Worm (Caenorhabditis elegans) whole organism, L2 larva: ENCODE data around the gene ZK1320.5.

ENCODE experiments used
- R02D3.7 ChIP-seq: fragments of 150-350 bp; optimal IDR thresholded peaks from 2 replicates; lab custom pipeline; 2014; ENCODE audit warnings: missing biosample characterization, missing genetic modification characterization
- ZK546.5 ChIP-seq: sonication (generic microtip); optimal IDR thresholded peaks from 2 replicates; lab custom pipeline; 2017; ENCODE audit warnings: missing biosample characterization, missing genetic modification characterization
- aly-2 ChIP-seq: fragments of 150-350 bp; optimal IDR thresholded peaks from 2 replicates; lab custom pipeline; 2014; ENCODE audit warnings: missing biosample characterization, missing genetic modification characterization
- ama-1 ChIP-seq: fragments of 150-350 bp; optimal IDR thresholded peaks from 2 replicates; lab custom pipeline; 2018; ENCODE audit warnings: inconsistent platforms
- dmd-4 ChIP-seq: sonication (generic microtip); optimal IDR thresholded peaks from 2 replicates; lab custom pipeline; 2017; ENCODE audit warnings: missing biosample characterization, missing genetic modification characterization
- elt-3 ChIP-seq: sonication (generic microtip); optimal IDR thresholded peaks from 2 replicates; lab custom pipeline; 2017; ENCODE audit warnings: missing biosample characterization, missing genetic modification characterization
- lin-13 ChIP-seq: fragments of 150-350 bp; optimal IDR thresholded peaks from 2 replicates; lab custom pipeline; 2014; ENCODE audit warnings: missing biosample characterization, missing genetic modification reagents, missing genetic modification characterization
- skn-1 ChIP-seq: sonication (generic microtip); optimal IDR thresholded peaks from 2 replicates; lab custom pipeline; 2017; ENCODE audit warnings: missing biosample characterization, missing genetic modification characterization
- ztf-11 ChIP-seq: sonication (generic microtip); optimal IDR thresholded peaks from 2 replicates; lab custom pipeline; 2017; ENCODE audit warnings: missing biosample characterization, missing genetic modification characterization

ce11 chrII:9667382-9667781, 1.9 kb upstream of the ZK1320.5 start, which contains the start of gene ZK1320.11:
- TF ChIP-seq lin-13 = no peak
- no peak for TF ChIP-seq ztf-11 (tag; lab: Kevin White, UChicago)
- no peak for TF ChIP-seq dmd-4 (tag; lab: Kevin White, UChicago)
- TF ChIP-seq R02D3.7 (tag; lab: Kevin White, UChicago) = no peak
- no peak for TF ChIP-seq elt-3
- TF ChIP-seq ZK546.5 (tag; lab: Kevin White, UChicago) = no peak
- no peak for TF ChIP-seq ama-1
- no peak for TF ChIP-seq skn-1
- no peak for TF ChIP-seq aly-2 (tag; lab: Kevin White, UChicago)
